Fruit fly (Drosophila melanogaster): ENCODE measurements around the gene CG12523.

CG12523 gene

DNA sequence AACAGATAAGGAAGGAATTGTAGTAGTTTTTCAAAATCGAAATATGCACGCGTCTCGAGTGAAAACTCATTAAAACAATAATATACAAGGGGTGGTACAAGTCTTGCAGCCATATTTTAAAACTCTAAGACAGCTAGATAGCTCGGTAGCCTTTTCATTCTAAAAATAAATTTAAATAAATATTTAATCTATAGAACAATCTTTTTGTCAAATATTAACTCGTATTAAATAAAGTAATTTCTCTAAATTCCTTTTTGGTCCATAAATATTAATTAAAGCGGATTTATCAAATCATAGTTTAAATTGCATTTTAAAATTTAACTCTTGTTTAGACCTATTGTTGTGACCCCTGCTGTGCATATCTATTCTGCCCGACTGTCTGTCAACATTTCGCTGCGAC is 42.3 kb downstream of the CG12523 start (continued):
- peak; percentile 75 for TF ChIP-seq fd96Cb (tag; optimal IDR thresholded peaks at IDR 0.05)
- TF ChIP-seq CG8089 (GFP tag; optimal IDR thresholded peaks at IDR 0.05): no peak
- no peak for TF ChIP-seq pita (GFP tag; optimal IDR thresholded peaks at IDR 0.05)
- no peak for TF ChIP-seq CG1832 (GFP tag; optimal IDR thresholded peaks at IDR 0.05)
- no peak for TF ChIP-seq btn (GFP tag; optimal IDR thresholded peaks at IDR 0.05)
- peak; percentile 77 for TF ChIP-seq CG7839 (tag; optimal IDR thresholded peaks at IDR 0.05)
- no peak for TF ChIP-seq lov (optimal IDR thresholded peaks at IDR 0.05)
- TF ChIP-seq lov (GFP tag; IDR thresholded peaks at IDR 0.05): no peak
- no peak for TF ChIP-seq H15 (GFP tag; IDR thresholded peaks at IDR 0.05)
- no peak for TF ChIP-seq bbx (GFP tag; IDR thresholded peaks at IDR 0.05; ENCODE audit: partially characterized antibody)
- peak; percentile 38 for TF ChIP-seq org-1 (GFP tag; optimal IDR thresholded peaks at IDR 0.05)
- TF ChIP-seq CG14014 (GFP tag; IDR thresholded peaks at IDR 0.05): no peak
- peak; percentile 44; the same call in 1 of the 2 replicates for TF ChIP-seq CG6689 (GFP tag; IDR thresholded peaks at IDR 0.05)
- TF ChIP-seq Gsc (GFP tag; IDR thresholded peaks at IDR 0.05): no peak
- TF ChIP-seq Dad (GFP tag; optimal IDR thresholded peaks at IDR 0.05): no peak
- TF ChIP-seq Ets65A (GFP tag): no peak
- peak; percentile 31 for TF ChIP-seq Vsx1 (GFP tag; optimal IDR thresholded peaks at IDR 0.05)
- TF ChIP-seq CG18764 (GFP tag; optimal IDR thresholded peaks at IDR 0.05): peak; percentile 0
- TF ChIP-seq luna (GFP tag; optimal IDR thresholded peaks at IDR 0.05): no peak
- TF ChIP-seq CG4424 (GFP tag; optimal IDR thresholded peaks at IDR 0.05): peak; percentile 50
- TF ChIP-seq slp2 (GFP tag; optimal IDR thresholded peaks at IDR 0.05): no peak
- no peak for TF ChIP-seq CG4360 (GFP tag; IDR thresholded peaks at IDR 0.05)
- peak; percentile 72 for TF ChIP-seq CG6813 (GFP tag; optimal IDR thresholded peaks at IDR 0.05)
- no peak for TF ChIP-seq fd64A (GFP tag; optimal IDR thresholded peaks at IDR 0.05)
- TF ChIP-seq crp (GFP tag; optimal IDR thresholded peaks at IDR 0.05): no peak
- no peak for TF ChIP-seq HLHmδ (GFP tag; optimal IDR thresholded peaks at IDR 0.05)
- 0 out of 2 replicates have a peak, but pooled peaks have one; percentile 38 for TF ChIP-seq CG7372 (GFP tag; IDR thresholded peaks at IDR 0.05)
- peak; percentile 53; the same call in 1 of the 3 replicates for TF ChIP-seq zfh1 (GFP tag; IDR thresholded peaks at IDR 0.05)
- peak; percentile 43 for TF ChIP-seq Xbp1 (GFP tag; optimal IDR thresholded peaks at IDR 0.05)
- TF ChIP-seq CG14441 (GFP tag; IDR thresholded peaks at IDR 0.05): no peak
- no peak for TF ChIP-seq HLH54F (GFP tag; optimal IDR thresholded peaks at IDR 0.05)
- TF ChIP-seq CG17829 (tag; optimal IDR thresholded peaks at IDR 0.05): peak; percentile 83
- TF ChIP-seq CrebB (tag; optimal IDR thresholded peaks at IDR 0.05): no peak
- TF ChIP-seq CG10462 (GFP tag; optimal IDR thresholded peaks at IDR 0.05): no peak
- TF ChIP-seq scrt (GFP tag; optimal IDR thresholded peaks at IDR 0.05): peak; percentile 39
- TF ChIP-seq CG10274 (GFP tag; optimal IDR thresholded peaks at IDR 0.05): no peak
- no peak for TF ChIP-seq eyg (GFP tag; optimal IDR thresholded peaks at IDR 0.05)
- TF ChIP-seq aop (GFP tag; IDR thresholded peaks at IDR 0.05): no peak
- TF ChIP-seq Dp (GFP tag; optimal IDR thresholded peaks at IDR 0.05): no peak
- TF ChIP-seq CG13624 (GFP tag; optimal IDR thresholded peaks at IDR 0.05): no peak
- no peak for TF ChIP-seq HmgD (GFP tag; optimal IDR thresholded peaks at IDR 0.05)
- TF ChIP-seq ssp (GFP tag; IDR thresholded peaks at IDR 0.05): no peak
- no peak for TF ChIP-seq CG7745 (tag; optimal IDR thresholded peaks at IDR 0.05)
- no peak for TF ChIP-seq bowl (GFP tag; IDR thresholded peaks at IDR 0.05)
- TF ChIP-seq CG2712 (tag; optimal IDR thresholded peaks at IDR 0.05): peak; percentile 87
- TF ChIP-seq CG3407 (GFP tag; optimal IDR thresholded peaks at IDR 0.05): peak; percentile 11
- no peak for TF ChIP-seq chinmo (GFP tag; IDR thresholded peaks at IDR 0.05; ENCODE audit: partially characterized antibody)
- TF ChIP-seq CG31441 (GFP tag; IDR thresholded peaks at IDR 0.05): peak; percentile 78
- peak; percentile 47; the same call in 1 of the 3 replicates for TF ChIP-seq dysf (GFP tag; IDR thresholded peaks at IDR 0.05)
- no peak for TF ChIP-seq YL-1 (GFP tag; optimal IDR thresholded peaks at IDR 0.05)
- TF ChIP-seq sd (tag; optimal IDR thresholded peaks at IDR 0.05): no peak
- TF ChIP-seq slou (GFP tag; optimal IDR thresholded peaks at IDR 0.05): no peak
